Worm (Caenorhabditis elegans) whole organism, mixed stage, embryonic: ENCODE data around the gene Y69A2AR.1.

Experiments
- flh-1 ChIP-seq: fragments of 200-800 bp; sonication (Bioruptor generic); optimal IDR thresholded peaks from 2 replicates; lab custom pipeline; 2018; ENCODE audit warnings: mild to moderate bottlenecking, missing genetic modification characterization, moderate library complexity, missing compliant biosample characterization
- nhr-28 ChIP-seq: fragments of 150-350 bp; optimal IDR thresholded peaks from 2 replicates; lab custom pipeline; 2014; ENCODE audit warnings: missing biosample characterization, missing genetic modification characterization
- nhr-76 ChIP-seq: sonication (generic microtip); optimal IDR thresholded peaks from 2 replicates; lab custom pipeline; 2017; ENCODE audit warnings: missing biosample characterization, missing genetic modification characterization
- unc-62 ChIP-seq: fragments of 150-350 bp; optimal IDR thresholded peaks from 2 replicates; lab custom pipeline; 2014; ENCODE audit warnings: missing biosample characterization, missing genetic modification reagents, missing genetic modification characterization

- no peak for TF ChIP-seq unc-62 (GFP tag; lab: Kevin White, UChicago)
- no peak for TF ChIP-seq nhr-76 (tag; lab: Kevin White, UChicago)
- TF ChIP-seq nhr-28: no peak
- TF ChIP-seq flh-1: no peak
Observed at ce11 chrIV:2666586-2667100, at the start of gene Y69A2AR.1.
